Worm (Caenorhabditis elegans) whole organism, L4 larva: Measurements from ENCODE around the gene rpt-4.

ENCODE experiments used
- F10B5.3 ChIP-seq: sonication (generic microtip); optimal IDR thresholded peaks from 2 replicates; lab custom pipeline; 2016; ENCODE audit warnings: mild to moderate bottlenecking, missing genetic modification characterization, missing compliant biosample characterization
- F26F4.8 ChIP-seq: fragments of 200-800 bp; sonication (Bioruptor generic); conservative IDR thresholded peaks from 2 replicates; pipeline ENCODE4 v1.3.6; 2022; ENCODE audit warnings: missing genetic modification characterization, missing compliant biosample characterization
- T20F7.1 ChIP-seq: fragments of 200-800 bp; sonication (Bioruptor generic); optimal IDR thresholded peaks from 2 replicates; lab custom pipeline; 2018; ENCODE audit warnings: mild to moderate bottlenecking, missing genetic modification characterization, missing compliant biosample characterization
- Y105C5A.15 ChIP-seq: fragments of 200-800 bp; sonication (Bioruptor generic); IDR thresholded peaks from 2 replicates; pipeline ENCODE4 v1.3.6; 2022; ENCODE audit warnings: missing genetic modification characterization, missing compliant biosample characterization
- Y5F2A.4 ChIP-seq: fragments of 200-800 bp; sonication (Bioruptor generic); optimal IDR thresholded peaks from 2 replicates; lab custom pipeline; 2018; ENCODE audit warnings: mild to moderate bottlenecking, missing genetic modification characterization, missing compliant biosample characterization
- ZK546.5 ChIP-seq, 2 experiments: sonication (generic microtip); optimal IDR thresholded peaks; 2 replicates each; lab custom pipeline; 2017; ENCODE audit warnings: missing biosample characterization in 2 of 2, missing genetic modification characterization in 2 of 2
- aha-1 ChIP-seq: fragments of 150-350 bp; peaks from one replicate; lab custom pipeline; 2014; ENCODE audit warnings: missing biosample characterization, missing genetic modification characterization
- ama-1 ChIP-seq: fragments of 150-350 bp; optimal IDR thresholded peaks from 2 replicates; lab custom pipeline; 2014; ENCODE audit warnings: inconsistent platforms, mixed read lengths
- arid-1 ChIP-seq: fragments of 200-800 bp; sonication (Bioruptor generic); conservative IDR thresholded peaks from 2 replicates; pipeline ENCODE4 v1.3.6; 2022; ENCODE audit warnings: missing genetic modification reagents, missing genetic modification characterization, missing compliant biosample characterization
- ceh-20 ChIP-seq: fragments of 200-800 bp; sonication (Bioruptor generic); IDR thresholded peaks from 2 replicates; pipeline ENCODE4 v1.3.6; 2022; ENCODE audit warnings: missing genetic modification reagents, missing genetic modification characterization, missing compliant biosample characterization
- ceh-32 ChIP-seq: sonication (generic microtip); optimal IDR thresholded peaks from 2 replicates; lab custom pipeline; 2016; ENCODE audit warnings: mild to moderate bottlenecking, missing genetic modification characterization, missing compliant biosample characterization; ENCODE audit not compliant: poor library complexity
- daf-12 ChIP-seq: fragments of 150-350 bp; optimal IDR thresholded peaks from 2 replicates; lab custom pipeline; 2014; ENCODE audit warnings: missing biosample characterization, missing genetic modification reagents, missing genetic modification characterization
- daf-16 ChIP-seq, 3 experiments: sonication (generic microtip); optimal IDR thresholded peaks; 2 replicates each; lab custom pipeline; 2016 to 2017; ENCODE audit warnings: missing genetic modification characterization in 3 of 3, missing genetic modification reagents in 3 of 3, mild to moderate bottlenecking in 2 of 3, missing compliant biosample characterization in 2 of 3, missing biosample characterization in 1 of 3, moderate library complexity in 1 of 3
- daf-19 ChIP-seq: fragments of 200-800 bp; sonication (Bioruptor generic); conservative IDR thresholded peaks from 2 replicates; pipeline ENCODE4 v1.3.6; 2022; ENCODE audit warnings: missing genetic modification characterization, missing compliant biosample characterization
- dmd-6 ChIP-seq: fragments of 200-800 bp; sonication (Bioruptor generic); IDR thresholded peaks from 2 replicates; pipeline ENCODE4 v1.3.6; 2022; ENCODE audit warnings: missing genetic modification reagents, missing genetic modification characterization, missing compliant biosample characterization
- dmd-8 ChIP-seq: fragments of 200-800 bp; sonication (Bioruptor generic); IDR thresholded peaks from 2 replicates; pipeline ENCODE4 v1.3.6; 2022; ENCODE audit warnings: missing genetic modification characterization, missing compliant biosample characterization
- dmd-9 ChIP-seq: fragments of 200-800 bp; sonication (Bioruptor generic); IDR thresholded peaks from 2 replicates; pipeline ENCODE4 v1.3.6; 2022; ENCODE audit warnings: missing genetic modification reagents, missing genetic modification characterization, missing compliant biosample characterization
- dpl-1 ChIP-seq: fragments of 150-350 bp; optimal IDR thresholded peaks from 2 replicates; lab custom pipeline; 2014; ENCODE audit warnings: missing biosample characterization, missing genetic modification reagents, missing genetic modification characterization
- duxl-1 ChIP-seq: sonication (generic microtip); optimal IDR thresholded peaks from 2 replicates; lab custom pipeline; 2016; ENCODE audit warnings: mild to moderate bottlenecking, missing genetic modification characterization, moderate library complexity, missing compliant biosample characterization; ENCODE audit not compliant: poor library complexity
- dve-1 ChIP-seq: sonication (generic microtip); optimal IDR thresholded peaks from 2 replicates; lab custom pipeline; 2017; ENCODE audit warnings: antibody characterized with exemption, mild to moderate bottlenecking, missing genetic modification characterization, missing compliant biosample characterization; ENCODE audit not compliant: insufficient read depth
- egl-27 ChIP-seq: sonication (generic microtip); optimal IDR thresholded peaks from 3 replicates; lab custom pipeline; 2017; ENCODE audit warnings: missing biosample characterization, missing genetic modification reagents, missing genetic modification characterization
- fkh-10 ChIP-seq: fragments of 150-350 bp; optimal IDR thresholded peaks from 2 replicates; lab custom pipeline; 2014; ENCODE audit warnings: missing biosample characterization, missing genetic modification reagents, missing genetic modification characterization
- hif-1 ChIP-seq, 2 experiments: sonication (generic microtip); optimal IDR thresholded peaks; 2 replicates each; lab custom pipeline; 2016 to 2017; ENCODE audit warnings: missing compliant biosample characterization in 2 of 2, missing genetic modification characterization in 2 of 2, missing genetic modification reagents in 2 of 2, missing genotype in 2 of 2, mild to moderate bottlenecking in 1 of 2
- hlh-30 ChIP-seq: sonication (generic microtip); optimal IDR thresholded peaks from 2 replicates; lab custom pipeline; 2017; ENCODE audit warnings: antibody characterized with exemption, mild to moderate bottlenecking, missing genetic modification characterization, missing compliant biosample characterization; ENCODE audit not compliant: insufficient read depth
- hmg-1.1 ChIP-seq: fragments of 200-800 bp; sonication (Bioruptor generic); IDR thresholded peaks from 2 replicates; pipeline ENCODE4 v1.3.6; 2022; ENCODE audit warnings: missing genetic modification reagents, missing genetic modification characterization, missing compliant biosample characterization
- lin-13 ChIP-seq: fragments of 150-350 bp; optimal IDR thresholded peaks from 2 replicates; lab custom pipeline; 2014; ENCODE audit warnings: missing biosample characterization, missing genetic modification reagents, missing genetic modification characterization
- lin-38 ChIP-seq: fragments of 200-800 bp; sonication (Bioruptor generic); IDR thresholded peaks from 2 replicates; pipeline ENCODE4 v1.3.6; 2022; ENCODE audit warnings: missing genetic modification reagents, missing genetic modification characterization, missing compliant biosample characterization
- lsy-2 ChIP-seq, 2 experiments: fragments of 150-350 bp in 1 of 2; sonication (generic microtip) in 1 of 2; optimal IDR thresholded peaks; 2 replicates each; lab custom pipeline; 2014 to 2017; ENCODE audit warnings: missing biosample characterization in 2 of 2, missing genetic modification characterization in 2 of 2
- mdt-29 ChIP-seq: fragments of 200-800 bp; sonication (Bioruptor generic); IDR thresholded peaks from 2 replicates; pipeline ENCODE4 v1.3.6; 2022; ENCODE audit warnings: missing genetic modification reagents, missing genetic modification characterization, missing compliant biosample characterization
- mep-1 ChIP-seq: fragments of 150-350 bp; sonication (generic microtip); optimal IDR thresholded peaks from 3 replicates; lab custom pipeline; 2014; ENCODE audit warnings: missing biosample characterization, missing genetic modification characterization
- mes-2 ChIP-seq: sonication (generic microtip); optimal IDR thresholded peaks from 2 replicates; lab custom pipeline; 2016; ENCODE audit warnings: missing genotype, mild to moderate bottlenecking, missing genetic modification characterization, missing compliant biosample characterization; ENCODE audit not compliant: poor library complexity, severe bottlenecking
- nhr-102 ChIP-seq: sonication (generic microtip); optimal IDR thresholded peaks from 2 replicates; lab custom pipeline; 2016; ENCODE audit warnings: mild to moderate bottlenecking, missing genetic modification characterization, moderate library complexity, missing compliant biosample characterization
- nhr-11 ChIP-seq: fragments of 150-350 bp; optimal IDR thresholded peaks from 2 replicates; lab custom pipeline; 2014; ENCODE audit warnings: missing biosample characterization, missing genetic modification characterization
- nhr-28 ChIP-seq: fragments of 150-350 bp; optimal IDR thresholded peaks from 2 replicates; lab custom pipeline; 2014; ENCODE audit warnings: missing biosample characterization, missing genetic modification characterization
- nhr-76 ChIP-seq: fragments of 150-350 bp; optimal IDR thresholded peaks from 2 replicates; lab custom pipeline; 2014; ENCODE audit warnings: missing biosample characterization, missing genetic modification characterization
- pha-4 ChIP-seq, 2 experiments: fragments of 150-350 bp in 1 of 2; fragments of 200-800 bp in 1 of 2; sonication (Bioruptor generic) in 1 of 2; IDR thresholded peaks in 1 of 2; optimal IDR thresholded peaks in 1 of 2; 2 replicates each; pipeline versions ENCODE4 v1.3.6 to Lab custom; 2014 to 2022; ENCODE audit warnings: missing genetic modification characterization in 2 of 2, missing genetic modification reagents in 2 of 2, missing biosample characterization in 1 of 2, missing compliant biosample characterization in 1 of 2
- pqm-1 ChIP-seq: sonication (generic microtip); optimal IDR thresholded peaks from 2 replicates; lab custom pipeline; 2017; ENCODE audit warnings: missing biosample characterization, missing genetic modification characterization
- rbr-2 ChIP-seq: sonication (generic microtip); optimal IDR thresholded peaks from 2 replicates; lab custom pipeline; 2016; ENCODE audit warnings: missing genotype, missing genetic modification characterization, missing compliant biosample characterization
- saeg-2 ChIP-seq: fragments of 200-800 bp; sonication (Bioruptor generic); IDR thresholded peaks from 2 replicates; pipeline ENCODE4 v1.3.6; 2022; ENCODE audit warnings: missing genetic modification reagents, missing genetic modification characterization, missing compliant biosample characterization
- sdz-12 ChIP-seq: fragments of 200-800 bp; sonication (Bioruptor generic); optimal IDR thresholded peaks from 2 replicates; lab custom pipeline; 2018; ENCODE audit warnings: mild to moderate bottlenecking, missing genetic modification characterization, missing compliant biosample characterization
- set-16 ChIP-seq: fragments of 200-800 bp; sonication (Bioruptor generic); IDR thresholded peaks from 2 replicates; pipeline ENCODE4 v1.3.6; 2022; ENCODE audit warnings: missing genetic modification reagents, missing genetic modification characterization, missing compliant biosample characterization
- spr-1 ChIP-seq: sonication (generic microtip); optimal IDR thresholded peaks from 2 replicates; lab custom pipeline; 2016; ENCODE audit warnings: mild to moderate bottlenecking, missing genetic modification characterization, missing compliant biosample characterization
- spr-3 ChIP-seq: fragments of 200-800 bp; sonication (Bioruptor generic); optimal IDR thresholded peaks from 2 replicates; lab custom pipeline; 2018; ENCODE audit warnings: mild to moderate bottlenecking, missing genetic modification characterization, missing compliant biosample characterization
- unc-39 ChIP-seq: sonication (generic microtip); optimal IDR thresholded peaks from 2 replicates; lab custom pipeline; 2017; ENCODE audit warnings: missing biosample characterization, missing genetic modification characterization
- ztf-11 ChIP-seq: fragments of 150-350 bp; optimal IDR thresholded peaks from 2 replicates; lab custom pipeline; 2014; ENCODE audit warnings: missing biosample characterization, missing genetic modification characterization
- ztf-7 ChIP-seq: fragments of 150-350 bp; optimal IDR thresholded peaks from 2 replicates; lab custom pipeline; 2014; ENCODE audit warnings: missing biosample characterization, missing genetic modification characterization

The rpt-4 gene

DNA sequence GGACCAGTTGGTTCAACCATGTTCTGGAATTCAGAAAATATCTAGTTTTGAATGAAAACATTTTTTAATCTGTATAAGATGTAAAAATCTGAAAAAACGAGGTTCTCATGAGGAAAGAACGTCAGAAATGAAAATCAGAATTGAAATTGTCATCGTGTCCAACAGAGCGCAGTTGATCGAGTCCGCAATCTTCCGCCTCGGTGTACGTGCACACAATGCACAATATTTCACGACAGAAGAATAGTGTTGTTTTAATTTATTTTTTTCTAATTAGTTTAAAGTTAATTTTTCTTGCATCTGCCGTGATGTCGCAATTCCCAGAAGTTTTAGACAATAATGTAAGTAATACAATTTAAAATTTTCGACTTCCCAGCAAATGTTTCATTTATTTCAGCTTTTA is 2.4 kb downstream of the rpt-4 start, which contains the start of gene nfyc-1:
Gene nfyc-1 (plus strand): TSS at position 268 of the 400 bp plus-strand sequence.
- TF ChIP-seq ceh-32 (tag; lab: Kevin White, UChicago) (no peak), Y5F2A.4 (GFP tag; lab: Kevin White, UChicago) (no peak), lin-38 (GFP tag; lab: Robert Waterston, UW) (peak; percentile 89), hmg-1.1 (GFP tag; lab: Robert Waterston, UW) (peak; percentile 52; the same call in 1 of the 2 replicates), pha-4 (GFP tag; IDR thresholded peaks at IDR 0.05; lab: Robert Waterston, UW) (no peak), pha-4 (tag; optimal IDR thresholded peaks at IDR 0.05; lab: Kevin White, UChicago) (no peak), ama-1 (lab: Kevin White, UChicago) (peak; percentile 22), lsy-2 (tag; optimal IDR thresholded peaks at IDR 0.05; lab: Kevin White, UChicago) (peak in 1 of 2 experiments; percentile 83), mep-1 (tag; lab: Kevin White, UChicago) (peak; percentile 47), mes-2 (tag; lab: Kevin White, UChicago) (peak; percentile 84), ceh-20 (no peak), hlh-30 (tag; lab: Kevin White, UChicago) (peak; percentile 34), rbr-2 (tag; lab: Kevin White, UChicago) (peak; percentile 7), ztf-7 (tag; lab: Kevin White, UChicago) (peak; percentile 0), Y105C5A.15 (GFP tag; lab: Robert Waterston, UW) (no peak), T20F7.1 (GFP tag; lab: Kevin White, UChicago) (peak; percentile 63), nhr-28 (tag; lab: Kevin White, UChicago) (peak; percentile 51), duxl-1 (tag; lab: Kevin White, UChicago) (peak; percentile 7), daf-16 (GFP tag; optimal IDR thresholded peaks at IDR 0.05; lab: Kevin White, UChicago) (no peak), daf-16 (tag; optimal IDR thresholded peaks at IDR 0.05; lab: Kevin White, UChicago) (peak; percentile 35), ztf-11 (tag; lab: Kevin White, UChicago) (no peak), arid-1 (GFP tag; lab: Robert Waterston, UW) (0 out of 2 replicates have a peak, but pooled peaks have one; percentile 34), dpl-1 (peak; percentile 66), lin-13 (GFP tag; lab: Kevin White, UChicago) (peak; percentile 63), ZK546.5 (tag; optimal IDR thresholded peaks at IDR 0.05; lab: Kevin White, UChicago) (no peak), fkh-10 (GFP tag; lab: Kevin White, UChicago) (peak; percentile 20), dve-1 (peak; percentile 60), hif-1 (tag; optimal IDR thresholded peaks at IDR 0.05; lab: Kevin White, UChicago) (peak in 1 of 2 experiments; percentile 5), daf-19 (GFP tag; lab: Robert Waterston, UW) (no peak)

DNA sequence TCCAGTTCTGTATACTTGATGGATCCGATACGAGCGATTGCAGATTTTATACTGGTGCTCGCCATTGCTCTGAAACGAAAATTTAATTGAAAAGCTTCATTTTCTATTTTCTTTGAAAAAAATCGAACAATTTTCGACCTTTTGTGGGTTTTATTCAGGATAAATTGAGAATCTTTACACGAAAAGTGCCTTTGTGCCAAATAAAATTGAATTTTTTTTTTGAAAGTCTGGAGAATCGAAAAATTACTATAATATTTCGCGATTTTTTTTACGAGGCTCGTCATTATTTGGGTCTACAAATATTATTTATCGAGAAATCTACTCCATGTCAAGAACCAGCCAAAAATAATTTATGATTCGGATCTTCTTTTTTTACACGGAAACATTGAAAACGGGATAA is 4.1 kb downstream of the rpt-4 start, which contains the start of gene F23F1.10:
Gene F23F1.10 (minus strand): TSS at position 69 of the 400 bp plus-strand sequence.
- TF ChIP-seq nhr-11 (tag; lab: Kevin White, UChicago) (no peak), dmd-6 (GFP tag; lab: Robert Waterston, UW) (no peak), dmd-9 (no peak), daf-12 (tag; lab: Kevin White, UChicago) (no peak), nhr-102 (tag; lab: Kevin White, UChicago) (peak; percentile 13), daf-19 (GFP tag; lab: Robert Waterston, UW) (no peak), F26F4.8 (no peak), saeg-2 (GFP tag; lab: Robert Waterston, UW) (no peak), spr-1 (tag; lab: Kevin White, UChicago) (no peak), unc-39 (tag; lab: Kevin White, UChicago) (no peak), T20F7.1 (GFP tag; lab: Kevin White, UChicago) (peak; percentile 14), dmd-8 (GFP tag; lab: Robert Waterston, UW) (no peak), pqm-1 (tag; lab: Kevin White, UChicago) (no peak), aha-1 (tag; lab: Kevin White, UChicago) (no peak), fkh-10 (GFP tag; lab: Kevin White, UChicago) (no peak), F10B5.3 (tag; lab: Kevin White, UChicago) (no peak), mdt-29 (GFP tag; lab: Robert Waterston, UW) (no peak), arid-1 (GFP tag; lab: Robert Waterston, UW) (no peak), egl-27 (tag; lab: Kevin White, UChicago) (no peak), set-16 (no peak), sdz-12 (GFP tag; lab: Kevin White, UChicago) (no peak), lin-38 (GFP tag; lab: Robert Waterston, UW) (peak; percentile 58), spr-3 (GFP tag; lab: Kevin White, UChicago) (no peak), nhr-76 (tag; lab: Kevin White, UChicago) (no peak), pha-4 (GFP tag; IDR thresholded peaks at IDR 0.05; lab: Robert Waterston, UW) (peak; percentile 35; the same call in 1 of the 2 replicates), pha-4 (tag; optimal IDR thresholded peaks at IDR 0.05; lab: Kevin White, UChicago) (no peak)
